Worm (Caenorhabditis elegans): ENCODE data around the gene W01H2.2.

W01H2.2 gene

ce11 chrX:4218174-4218573 is at the start of gene W01H2.2:
W01H2.2 (minus strand) TSS chrX:4218458.
- TF ChIP-seq pes-1 (GFP tag; IDR thresholded peaks at IDR 0.05): 0 out of 2 replicates have a peak, but pooled peaks have one; percentile 7
- TF ChIP-seq tra-4 (tag; optimal IDR thresholded peaks at IDR 0.05): no peak

ce11 chrX:4266178-4266931 is 48.1 kb upstream of the W01H2.2 start:
- no peak for TF ChIP-seq pes-1 (GFP tag; IDR thresholded peaks at IDR 0.05)
- TF ChIP-seq ama-1 (optimal IDR thresholded peaks at IDR 0.05): no peak
- no peak for TF ChIP-seq scrt-1 (GFP tag; IDR thresholded peaks at IDR 0.05)
- TF ChIP-seq F13C5.2 (tag; optimal IDR thresholded peaks at IDR 0.05): no peak
- TF ChIP-seq hmg-4 (GFP tag; optimal IDR thresholded peaks at IDR 0.05): no peak
- TF ChIP-seq ets-7 (tag; optimal IDR thresholded peaks at IDR 0.05): no peak
- TF ChIP-seq hnd-1 (tag; optimal IDR thresholded peaks at IDR 0.05): no peak
- TF ChIP-seq sea-1 (GFP tag; conservative IDR thresholded peaks at IDR 0.05): no peak

- peak; percentile 77 for TF ChIP-seq hmg-4 (GFP tag; optimal IDR thresholded peaks at IDR 0.05)
- no peak for TF ChIP-seq pes-1 (GFP tag; IDR thresholded peaks at IDR 0.05)
- TF ChIP-seq aly-1 (tag; optimal IDR thresholded peaks at IDR 0.05): peak; percentile 4
- TF ChIP-seq tbx-11 (GFP tag; IDR thresholded peaks at IDR 0.05): no peak
- no peak for TF ChIP-seq hmbx-1 (tag; optimal IDR thresholded peaks at IDR 0.05)
Observed at ce11 chrX:4265283-4265907, 47.1 kb upstream of the W01H2.2 start, which contains the start of gene coel-1. coel-1 (plus strand) TSS chrX:4265663.

ce11 chrX:4263820-4264219 is 45.6 kb upstream of the W01H2.2 start:
- TF ChIP-seq hnd-1 (tag; optimal IDR thresholded peaks at IDR 0.05) (no peak), ceh-36 (tag; optimal IDR thresholded peaks at IDR 0.05) (no peak), ets-7 (tag; optimal IDR thresholded peaks at IDR 0.05) (no peak), pes-1 (GFP tag; IDR thresholded peaks at IDR 0.05) (no peak), scrt-1 (GFP tag; IDR thresholded peaks at IDR 0.05) (no peak), aly-1 (tag; optimal IDR thresholded peaks at IDR 0.05) (no peak), tra-4 (tag; optimal IDR thresholded peaks at IDR 0.05) (no peak), sea-1 (GFP tag; conservative IDR thresholded peaks at IDR 0.05) (no peak), F13C5.2 (tag; optimal IDR thresholded peaks at IDR 0.05) (no peak), ama-1 (optimal IDR thresholded peaks at IDR 0.05) (no peak), tbx-37 (GFP tag; conservative IDR thresholded peaks at IDR 0.05) (no peak), flt-1 (GFP tag; IDR thresholded peaks at IDR 0.05) (no peak)

ce11 chrX:4260297-4260696 is 42.0 kb upstream of the W01H2.2 start, which contains the start of gene C52B9.4:
C52B9.4 (plus strand) TSS chrX:4260652.
- TF ChIP-seq F13C5.2 (tag; optimal IDR thresholded peaks at IDR 0.05) (peak; percentile 21), sea-1 (GFP tag; conservative IDR thresholded peaks at IDR 0.05) (no peak)

ce11 chrX:4256761-4257160 is 38.5 kb upstream of the W01H2.2 start, which contains the start of gene srv-6:
srv-6 (plus strand) TSS chrX:4257061.
- TF ChIP-seq tbx-37 (GFP tag; conservative IDR thresholded peaks at IDR 0.05) (no peak), B0310.2 (tag; optimal IDR thresholded peaks at IDR 0.05) (no peak), hmg-4 (GFP tag; optimal IDR thresholded peaks at IDR 0.05) (no peak), tbx-11 (GFP tag; IDR thresholded peaks at IDR 0.05) (no peak), sea-1 (GFP tag; conservative IDR thresholded peaks at IDR 0.05) (no peak), F13C5.2 (tag; optimal IDR thresholded peaks at IDR 0.05) (no peak), hnd-1 (tag; optimal IDR thresholded peaks at IDR 0.05) (no peak), scrt-1 (GFP tag; IDR thresholded peaks at IDR 0.05) (no peak)

- no peak for TF ChIP-seq tbx-37 (GFP tag; conservative IDR thresholded peaks at IDR 0.05)
- no peak for TF ChIP-seq flt-1 (GFP tag; IDR thresholded peaks at IDR 0.05)
- no peak for TF ChIP-seq hmg-4 (GFP tag; optimal IDR thresholded peaks at IDR 0.05)
- TF ChIP-seq tbx-11 (GFP tag; IDR thresholded peaks at IDR 0.05): no peak
- TF ChIP-seq tra-4 (tag; optimal IDR thresholded peaks at IDR 0.05): no peak
- no peak for TF ChIP-seq F13C5.2 (tag; optimal IDR thresholded peaks at IDR 0.05)
- TF ChIP-seq hnd-1 (tag; optimal IDR thresholded peaks at IDR 0.05): no peak
- TF ChIP-seq hmbx-1 (tag; optimal IDR thresholded peaks at IDR 0.05): no peak
- TF ChIP-seq pes-1 (GFP tag; IDR thresholded peaks at IDR 0.05): no peak
- TF ChIP-seq ama-1 (optimal IDR thresholded peaks at IDR 0.05): no peak
- no peak for TF ChIP-seq ceh-13 (GFP tag; optimal IDR thresholded peaks at IDR 0.05)
- no peak for TF ChIP-seq scrt-1 (GFP tag; IDR thresholded peaks at IDR 0.05)
- TF ChIP-seq ceh-36 (tag; optimal IDR thresholded peaks at IDR 0.05): no peak
- no peak for TF ChIP-seq sea-1 (GFP tag; conservative IDR thresholded peaks at IDR 0.05)
- no peak for TF ChIP-seq aly-1 (tag; optimal IDR thresholded peaks at IDR 0.05)
- no peak for TF ChIP-seq B0310.2 (tag; optimal IDR thresholded peaks at IDR 0.05)
Observed at ce11 chrX:4255366-4255765, 37.1 kb upstream of the W01H2.2 start.

- TF ChIP-seq flt-1 (GFP tag; IDR thresholded peaks at IDR 0.05): no peak
- TF ChIP-seq hnd-1 (tag; optimal IDR thresholded peaks at IDR 0.05): no peak
- TF ChIP-seq ets-7 (tag; optimal IDR thresholded peaks at IDR 0.05): no peak
- no peak for TF ChIP-seq ama-1 (optimal IDR thresholded peaks at IDR 0.05)
- TF ChIP-seq sea-1 (GFP tag; conservative IDR thresholded peaks at IDR 0.05): no peak
Observed at ce11 chrX:4254782-4255181, 36.5 kb upstream of the W01H2.2 start, which contains the start of gene taf-11.1. taf-11.1 (plus strand) TSS chrX:4255170.

Data from whole organism, early embryonic.